Worm (Caenorhabditis elegans): ENCODE results near the gene mel-32.
A peak's percentile ranks its signal among the peaks of the same experiment; 100 is the strongest.

mel-32 gene

DNA sequence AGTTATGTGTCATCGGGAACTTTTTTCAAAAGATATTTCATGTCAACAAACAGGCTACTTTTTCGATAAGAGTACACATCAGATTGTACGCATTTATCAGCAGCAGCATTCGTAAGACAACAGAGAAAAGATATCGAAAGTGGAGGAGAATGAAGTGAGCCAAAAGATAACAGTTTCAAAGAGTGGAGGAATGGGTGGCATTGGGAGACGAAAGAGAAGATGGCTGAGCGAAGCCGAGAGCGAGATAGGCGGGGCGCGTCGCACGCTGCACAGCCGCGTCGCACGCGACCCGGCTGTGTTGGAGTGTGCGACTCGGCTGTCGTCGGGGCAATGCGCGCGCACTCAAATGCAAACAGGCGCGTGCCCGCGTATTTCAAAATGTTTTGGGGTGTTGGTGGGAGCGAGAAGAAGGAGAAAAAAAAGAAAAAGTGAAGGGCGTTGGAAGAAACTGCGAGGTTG is 21.3 kb upstream of the mel-32 start (continued):
- TF ChIP-seq mxl-3 (GFP tag; optimal IDR thresholded peaks at IDR 0.05) (peak; percentile 83), ceh-20 (GFP tag; IDR thresholded peaks at IDR 0.05) (peak; percentile 90), lin-38 (GFP tag; IDR thresholded peaks at IDR 0.05) (peak; percentile 84), cey-2 (tag; optimal IDR thresholded peaks at IDR 0.05; ENCODE audit: borderline replicate concordance, insufficient read depth) (no peak), duxl-1 (tag; optimal IDR thresholded peaks at IDR 0.05; ENCODE audit: poor library complexity) (peak; percentile 60), arid-1 (GFP tag; conservative IDR thresholded peaks at IDR 0.05) (peak; percentile 94), lin-1 (GFP tag; IDR thresholded peaks at IDR 0.05) (peak; percentile 92), nhr-6 (tag; optimal IDR thresholded peaks at IDR 0.05) (peak; percentile 91), daf-16 (GFP tag; optimal IDR thresholded peaks at IDR 0.05) (peak; percentile 82 to 84), daf-16 (tag; optimal IDR thresholded peaks at IDR 0.05) (peak; percentile 94), mdl-1 (tag; optimal IDR thresholded peaks at IDR 0.05) (peak; percentile 81 to 95), zfp-3 (GFP tag; conservative IDR thresholded peaks at IDR 0.05) (peak; percentile 87; the same call in 1 of the 2 replicates), zip-2 (tag; optimal IDR thresholded peaks at IDR 0.05) (peak; percentile 11), ceh-32 (tag; optimal IDR thresholded peaks at IDR 0.05; ENCODE audit: poor library complexity) (peak; percentile 36), F26F4.8 (GFP tag; conservative IDR thresholded peaks at IDR 0.05) (no peak), ceh-28 (tag; optimal IDR thresholded peaks at IDR 0.05) (no peak), lin-29 (GFP tag; IDR thresholded peaks at IDR 0.05) (no peak; the same call in 1 of the 2 replicates), Y75B8A.6 (GFP tag; IDR thresholded peaks at IDR 0.05) (0 out of 2 replicates have a peak, but pooled peaks have one; percentile 54), T20F7.1 (GFP tag; optimal IDR thresholded peaks at IDR 0.05) (peak; percentile 72), egl-43 (GFP tag; IDR thresholded peaks at IDR 0.05) (peak; percentile 93), lin-39 (tag; optimal IDR thresholded peaks at IDR 0.05) (no peak), zfp-2 (tag; optimal IDR thresholded peaks at IDR 0.05) (peak; percentile 29), nhr-102 (tag; optimal IDR thresholded peaks at IDR 0.05) (peak; percentile 89), Y48G9A.11 (GFP tag; IDR thresholded peaks at IDR 0.05) (peak; percentile 40; the same call in 1 of the 2 replicates), ZK337.2 (GFP tag; IDR thresholded peaks at IDR 0.05) (no peak), sdz-12 (GFP tag; optimal IDR thresholded peaks at IDR 0.05) (peak; percentile 25), F44E2.7 (GFP tag; IDR thresholded peaks at IDR 0.05) (peak; percentile 83; the same call in 1 of the 2 replicates), lin-13 (GFP tag; optimal IDR thresholded peaks at IDR 0.05) (peak; percentile 71), ces-1 (GFP tag; optimal IDR thresholded peaks at IDR 0.05) (no peak), ZK546.5 (tag; optimal IDR thresholded peaks at IDR 0.05) (no peak), fos-1 (tag; optimal IDR thresholded peaks at IDR 0.05) (no peak), daf-8 (GFP tag; IDR thresholded peaks at IDR 0.05) (no peak), skn-1 (tag; optimal IDR thresholded peaks at IDR 0.05) (no peak), madf-5 (GFP tag; IDR thresholded peaks at IDR 0.05) (no peak), pha-4 (GFP tag; IDR thresholded peaks at IDR 0.05) (no peak; the same call in none of the 2 replicates), pha-4 (tag; optimal IDR thresholded peaks at IDR 0.05) (peak; percentile 84), php-3 (GFP tag; IDR thresholded peaks at IDR 0.05) (peak; percentile 88), nhr-76 (tag; optimal IDR thresholded peaks at IDR 0.05) (no peak), attf-4 (tag; optimal IDR thresholded peaks at IDR 0.05) (no peak), aha-1 (tag) (peak; percentile 95), fkh-10 (GFP tag; optimal IDR thresholded peaks at IDR 0.05) (no peak), nhr-77 (tag; optimal IDR thresholded peaks at IDR 0.05) (peak; percentile 85), snpc-1.2 (GFP tag; IDR thresholded peaks at IDR 0.05) (peak; percentile 77), mes-2 (tag; optimal IDR thresholded peaks at IDR 0.05; ENCODE audit: poor library complexity, severe bottlenecking) (peak; percentile 71), nhr-11 (tag; optimal IDR thresholded peaks at IDR 0.05) (peak; percentile 60), dmd-9 (GFP tag; IDR thresholded peaks at IDR 0.05) (no peak), nhr-237 (tag; optimal IDR thresholded peaks at IDR 0.05) (no peak), daf-19 (GFP tag; conservative IDR thresholded peaks at IDR 0.05) (no peak), ceh-62 (tag; optimal IDR thresholded peaks at IDR 0.05) (no peak), R02D3.7 (tag; optimal IDR thresholded peaks at IDR 0.05) (no peak), snpc-4 (tag; optimal IDR thresholded peaks at IDR 0.05) (no peak), tag-97 (GFP tag; IDR thresholded peaks at IDR 0.05) (no peak)
